Fruit fly (Drosophila melanogaster): ENCODE results near the gene hoip.

The hoip gene

dm6 chr2L:9660516-9660920 is 39.1 kb upstream of the hoip start (continued):
- TF ChIP-seq prd (optimal IDR thresholded peaks at IDR 0.05) (no peak), prd (GFP tag; IDR thresholded peaks at IDR 0.05) (peak; percentile 78), Fer3 (tag; optimal IDR thresholded peaks at IDR 0.05) (peak; percentile 80), CG30403 (GFP tag; optimal IDR thresholded peaks at IDR 0.05) (peak; percentile 68), pros (GFP tag; optimal IDR thresholded peaks at IDR 0.05) (no peak), CG10565 (GFP tag; optimal IDR thresholded peaks at IDR 0.05) (no peak), sc (optimal IDR thresholded peaks at IDR 0.05) (no peak), sc (GFP tag; optimal IDR thresholded peaks at IDR 0.05) (no peak), CG7928 (GFP tag; optimal IDR thresholded peaks at IDR 0.05) (peak; percentile 1), CG9932 (GFP tag; IDR thresholded peaks at IDR 0.05) (peak; percentile 62), aop (GFP tag; IDR thresholded peaks at IDR 0.05) (no peak), Doc2 (GFP tag; IDR thresholded peaks at IDR 0.05) (no peak), jing (GFP tag; optimal IDR thresholded peaks at IDR 0.05) (no peak), Fer1 (GFP tag; optimal IDR thresholded peaks at IDR 0.05) (peak; percentile 94), Dll (GFP tag; IDR thresholded peaks at IDR 0.05; ENCODE audit: partially characterized antibody) (no peak), Pdp1 (GFP tag; optimal IDR thresholded peaks at IDR 0.05) (peak in 1 of 2 experiments; percentile 37), CG14710 (tag; optimal IDR thresholded peaks at IDR 0.05) (no peak), disco-r (GFP tag; optimal IDR thresholded peaks at IDR 0.05) (no peak), dm (GFP tag; optimal IDR thresholded peaks at IDR 0.05) (no peak), CG17568 (GFP tag; optimal IDR thresholded peaks at IDR 0.05) (no peak), vnd (GFP tag; IDR thresholded peaks at IDR 0.05; ENCODE audit: partially characterized antibody) (no peak), CG17802 (tag; optimal IDR thresholded peaks at IDR 0.05) (no peak), peb (GFP tag; IDR thresholded peaks at IDR 0.05) (0 out of 2 replicates have a peak, but pooled peaks have one; percentile 26), scrt (GFP tag; optimal IDR thresholded peaks at IDR 0.05) (peak; percentile 79), NC2β (GFP tag; optimal IDR thresholded peaks at IDR 0.05) (no peak), ranshi (GFP tag; IDR thresholded peaks at IDR 0.05) (peak; percentile 73), Max (GFP tag; optimal IDR thresholded peaks at IDR 0.05) (peak; percentile 18), CG1647 (GFP tag; optimal IDR thresholded peaks at IDR 0.05) (no peak), CG34376 (GFP tag; optimal IDR thresholded peaks at IDR 0.05) (peak; percentile 91), CG1603 (tag; optimal IDR thresholded peaks at IDR 0.05) (no peak), CG3726 (GFP tag; IDR thresholded peaks at IDR 0.05) (no peak), usp (GFP tag; optimal IDR thresholded peaks at IDR 0.05) (no peak), gro (GFP tag; optimal IDR thresholded peaks at IDR 0.05) (no peak), croc (GFP tag; conservative IDR thresholded peaks at IDR 0.05) (peak; percentile 42; the same call in 2 of the 3 replicates), CG17361 (GFP tag; IDR thresholded peaks at IDR 0.05) (no peak; the same call in 1 of the 3 replicates), HHEX (GFP tag; optimal IDR thresholded peaks at IDR 0.05) (peak; percentile 78), en (GFP tag; optimal IDR thresholded peaks at IDR 0.05) (no peak), nmo (GFP tag; optimal IDR thresholded peaks at IDR 0.05) (peak; percentile 76), NFAT (GFP tag; IDR thresholded peaks at IDR 0.05) (peak; percentile 53), Hr3 (GFP tag; optimal IDR thresholded peaks at IDR 0.05) (peak; percentile 71), slp2 (GFP tag; optimal IDR thresholded peaks at IDR 0.05) (peak; percentile 55), Sin3A (optimal IDR thresholded peaks at IDR 0.05) (no peak), Dp (GFP tag; optimal IDR thresholded peaks at IDR 0.05) (no peak), CG2199 (GFP tag; IDR thresholded peaks at IDR 0.05) (no peak), tgo (GFP tag; IDR thresholded peaks at IDR 0.05) (peak; percentile 80), CG30431 (GFP tag; optimal IDR thresholded peaks at IDR 0.05) (peak; percentile 40), p53 (GFP tag; optimal IDR thresholded peaks at IDR 0.05) (no peak), br (optimal IDR thresholded peaks at IDR 0.05) (no peak), CG11398 (GFP tag; optimal IDR thresholded peaks at IDR 0.05) (no peak), cg (GFP tag; optimal IDR thresholded peaks at IDR 0.05) (no peak), fu2 (GFP tag; optimal IDR thresholded peaks at IDR 0.05) (peak; percentile 39), twi (tag; optimal IDR thresholded peaks at IDR 0.05) (no peak), Nf-YA (GFP tag; IDR thresholded peaks at IDR 0.05) (0 out of 2 replicates have a peak, but pooled peaks have one; percentile 43)

Data from whole organism, embryonic.